Fruit fly (Drosophila melanogaster) whole organism, wandering third instar larva: Measurements from ENCODE around the gene CG7884.

Experiments
- Abd-B ChIP-seq: fragments of >200 bp; optimal IDR thresholded peaks from 2 replicates; lab custom pipeline; 2017; ENCODE audit warnings: missing biosample characterization, missing genetic modification characterization
- CG32264 ChIP-seq: fragments of 200-800 bp; sonication (Bioruptor generic); optimal IDR thresholded peaks from 2 replicates; lab custom pipeline; 2016; ENCODE audit warnings: missing biosample characterization, missing genetic modification characterization
- CG9705 ChIP-seq: fragments of 200-800 bp; sonication (Bioruptor generic); optimal IDR thresholded peaks from 2 replicates; lab custom pipeline; 2018; ENCODE audit warnings: missing biosample characterization, mild to moderate bottlenecking, missing genetic modification characterization
- CrebA ChIP-seq: fragments of 200-800 bp; sonication (Bioruptor generic); optimal IDR thresholded peaks from 2 replicates; lab custom pipeline; 2016; ENCODE audit warnings: missing biosample characterization, mild to moderate bottlenecking, missing genetic modification characterization, borderline replicate concordance
- Dfd ChIP-seq: fragments of >200 bp; optimal IDR thresholded peaks from 2 replicates; lab custom pipeline; 2017; ENCODE audit warnings: missing biosample characterization, missing genetic modification characterization
- Dif ChIP-seq: fragments of 200-275, 200-300 bp; sonication (Bioruptor generic); optimal IDR thresholded peaks from 2 replicates; lab custom pipeline; 2018; ENCODE audit warnings: missing biosample characterization, missing genetic modification characterization; ENCODE audit not compliant: partially characterized antibody
- GATAd ChIP-seq: sonication (Bioruptor generic); optimal IDR thresholded peaks from 2 replicates; lab custom pipeline; 2016; ENCODE audit warnings: missing biosample characterization, missing genetic modification characterization
- HLH106 ChIP-seq: fragments of 200-800 bp; optimal IDR thresholded peaks from 3 replicates; lab custom pipeline; 2019; ENCODE audit warnings: missing biosample characterization, mild to moderate bottlenecking, missing genetic modification characterization, moderate library complexity
- Hnf4 ChIP-seq: fragments of 200-800 bp; sonication (Bioruptor generic); optimal IDR thresholded peaks from 2 replicates; lab custom pipeline; 2016; ENCODE audit warnings: missing biosample characterization, mild to moderate bottlenecking, missing genetic modification characterization
- Hr78 ChIP-seq: fragments of >200 bp; optimal IDR thresholded peaks from 2 replicates; lab custom pipeline; 2017; ENCODE audit warnings: missing biosample characterization, missing genetic modification characterization
- Hr83 ChIP-seq: fragments of 200-300 bp; sonication (Bioruptor generic); optimal IDR thresholded peaks from 2 replicates; lab custom pipeline; 2016; ENCODE audit warnings: missing biosample characterization, mild to moderate bottlenecking, missing genetic modification characterization, moderate library complexity; ENCODE audit not compliant: poor library complexity, severe bottlenecking
- Jra ChIP-seq: sonication (Bioruptor generic); optimal IDR thresholded peaks from 2 replicates; lab custom pipeline; 2016; ENCODE audit warnings: missing biosample characterization, missing genetic modification characterization
- Mio ChIP-seq: sonication (Bioruptor generic); optimal IDR thresholded peaks from 2 replicates; lab custom pipeline; 2016; ENCODE audit warnings: missing biosample characterization, missing genetic modification characterization
- Myc ChIP-seq: fragments of >200 bp; optimal IDR thresholded peaks from 2 replicates; lab custom pipeline; 2017
- OdsH ChIP-seq: fragments of 200-800 bp; sonication (Bioruptor generic); optimal IDR thresholded peaks from 2 replicates; lab custom pipeline; 2016; ENCODE audit warnings: missing biosample characterization, mild to moderate bottlenecking, missing genetic modification characterization
- Rel ChIP-seq, 2 experiments: fragments of 200-800 bp; sonication (Bioruptor generic) in 1 of 2; optimal IDR thresholded peaks; 2 replicates in 1 of 2; 3 replicates in 1 of 2; lab custom pipeline; 2016 to 2019; ENCODE audit warnings: mild to moderate bottlenecking in 2 of 2, missing biosample characterization in 2 of 2, missing genetic modification characterization in 2 of 2, moderate library complexity in 1 of 2
- Sp1 ChIP-seq: fragments of 200-800 bp; sonication (Bioruptor generic); optimal IDR thresholded peaks from 3 replicates; lab custom pipeline; 2019; ENCODE audit warnings: missing biosample characterization, mild to moderate bottlenecking, missing genetic modification characterization, moderate library complexity
- Vsx2 ChIP-seq: fragments of 200-300, 225-300 bp; sonication (Bioruptor generic); optimal IDR thresholded peaks from 2 replicates; lab custom pipeline; 2018; ENCODE audit warnings: missing biosample characterization, missing genetic modification characterization; ENCODE audit not compliant: partially characterized antibody
- br ChIP-seq: fragments of 200-800 bp; sonication (Bioruptor generic); optimal IDR thresholded peaks from 2 replicates; lab custom pipeline; 2016; ENCODE audit warnings: missing biosample characterization, missing genetic modification characterization
- brk ChIP-seq: fragments of 200-800 bp; sonication (Bioruptor generic); optimal IDR thresholded peaks from 2 replicates; lab custom pipeline; 2016; ENCODE audit warnings: missing biosample characterization, mild to moderate bottlenecking, missing genetic modification characterization
- dl ChIP-seq, 2 experiments: fragments of 175-275, 200-275 bp in 1 of 2; fragments of 200-275 bp in 1 of 2; sonication (Bioruptor generic); optimal IDR thresholded peaks; lab custom pipeline; 2018; ENCODE audit warnings: mild to moderate bottlenecking in 2 of 2, missing biosample characterization in 2 of 2, missing genetic modification characterization in 2 of 2, moderate library complexity in 2 of 2; ENCODE audit not compliant: partially characterized antibody in 2 of 2, insufficient read depth in 1 of 2
- dmrt93B ChIP-seq: fragments of 200-800 bp; sonication (Bioruptor generic); optimal IDR thresholded peaks from 2 replicates; lab custom pipeline; 2018; ENCODE audit warnings: missing biosample characterization, mild to moderate bottlenecking, missing genetic modification characterization
- foxo ChIP-seq, 2 experiments: fragments of 200-800 bp; sonication (Bioruptor generic); optimal IDR thresholded peaks; 2 replicates in 1 of 2; 3 replicates in 1 of 2; lab custom pipeline; 2016 to 2017; ENCODE audit warnings: missing biosample characterization in 2 of 2, missing genetic modification characterization in 2 of 2
- h ChIP-seq: fragments of 200-800 bp; sonication (Bioruptor generic); optimal IDR thresholded peaks from 3 replicates; lab custom pipeline; 2016; ENCODE audit warnings: missing biosample characterization, mild to moderate bottlenecking, missing genetic modification characterization
- pan ChIP-seq: fragments of >200 bp; optimal IDR thresholded peaks from 2 replicates; lab custom pipeline; 2017
- psq ChIP-seq: fragments of 200-800 bp; sonication (Bioruptor generic); optimal IDR thresholded peaks from 3 replicates; lab custom pipeline; 2017; ENCODE audit warnings: missing biosample characterization, mild to moderate bottlenecking, missing genetic modification characterization, moderate library complexity
- sage ChIP-seq: fragments of 200-800 bp; sonication (Bioruptor generic); optimal IDR thresholded peaks from 2 replicates; lab custom pipeline; 2016; ENCODE audit warnings: missing biosample characterization, mild to moderate bottlenecking, missing genetic modification characterization
- sv ChIP-seq: fragments of 200-800 bp; sonication (Bioruptor generic); optimal IDR thresholded peaks from 3 replicates; lab custom pipeline; 2016; ENCODE audit warnings: missing biosample characterization, missing genetic modification characterization
- tai ChIP-seq: sonication (Bioruptor generic); optimal IDR thresholded peaks from 2 replicates; lab custom pipeline; 2016; ENCODE audit warnings: missing biosample characterization, missing genetic modification characterization
- usp ChIP-seq: fragments of >200 bp; optimal IDR thresholded peaks from 2 replicates; lab custom pipeline; 2017; ENCODE audit warnings: missing biosample characterization, missing genetic modification characterization

CG7884 gene

DNA sequence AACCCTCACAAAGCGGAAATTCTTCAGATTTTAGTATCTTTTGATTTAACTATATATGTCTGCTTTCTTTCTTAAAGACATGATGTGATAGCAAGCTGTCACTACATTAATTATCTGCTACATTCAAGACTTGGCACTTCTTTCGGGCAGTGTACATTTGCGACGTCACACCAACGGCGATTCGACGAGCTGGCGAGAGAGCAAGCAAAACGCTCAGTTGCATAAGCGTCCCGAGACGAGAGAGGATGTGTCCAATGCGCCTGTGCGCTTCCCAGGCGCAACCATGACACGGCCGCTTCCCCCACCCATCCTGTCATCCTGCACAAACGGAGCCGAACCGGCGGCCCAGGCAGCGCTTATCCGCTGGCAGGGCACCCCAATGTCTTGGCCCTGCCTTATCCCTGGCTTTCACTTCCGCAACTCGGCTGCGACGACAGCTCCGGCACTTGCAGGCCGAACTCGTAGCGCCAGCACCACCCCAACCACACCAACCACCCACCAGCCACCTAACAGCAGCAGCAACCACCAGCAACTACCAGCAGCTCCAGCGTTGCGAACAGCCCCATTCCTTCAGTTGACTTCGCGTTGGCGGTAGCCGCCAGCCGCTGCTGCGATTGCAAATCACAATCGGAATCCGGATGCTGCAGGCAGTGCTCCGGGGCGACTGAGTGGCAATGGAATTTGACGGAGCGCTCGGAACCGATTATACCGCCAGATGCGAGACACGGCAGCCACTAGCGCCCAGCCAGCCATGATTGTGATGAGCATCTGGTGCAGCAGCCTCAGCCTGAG lies 28.2 kb downstream of the CG7884 start, which contains the start of gene Hs3st-B:
Gene Hs3st-B (plus strand): TSS at position 214 of the 792 bp plus-strand sequence.
- TF ChIP-seq Abd-B (GFP tag; lab: Kevin White, UChicago) = no peak
- TF ChIP-seq br (GFP tag; lab: Kevin White, UChicago) = no peak
- no peak for TF ChIP-seq Hnf4 (GFP tag; lab: Kevin White, UChicago)
- no peak for TF ChIP-seq HLH106 (tag; lab: Kevin White, UChicago)
- TF ChIP-seq h (GFP tag; lab: Kevin White, UChicago) = no peak
- no peak for TF ChIP-seq Vsx2 (GFP tag; lab: Kevin White, UChicago)
- TF ChIP-seq pan = no peak
- no peak for TF ChIP-seq dmrt93B
- no peak for TF ChIP-seq foxo (GFP tag; optimal IDR thresholded peaks at IDR 0.05; lab: Kevin White, UChicago)
- TF ChIP-seq sv (GFP tag; lab: Kevin White, UChicago) = no peak
- no peak for TF ChIP-seq OdsH (GFP tag; lab: Kevin White, UChicago)
- no peak for TF ChIP-seq Dfd
- no peak for TF ChIP-seq Jra (GFP tag; lab: Kevin White, UChicago)
- no peak for TF ChIP-seq Dif (GFP tag; lab: Kevin White, UChicago)
- TF ChIP-seq, all 38 proteins: peak for 0

DNA sequence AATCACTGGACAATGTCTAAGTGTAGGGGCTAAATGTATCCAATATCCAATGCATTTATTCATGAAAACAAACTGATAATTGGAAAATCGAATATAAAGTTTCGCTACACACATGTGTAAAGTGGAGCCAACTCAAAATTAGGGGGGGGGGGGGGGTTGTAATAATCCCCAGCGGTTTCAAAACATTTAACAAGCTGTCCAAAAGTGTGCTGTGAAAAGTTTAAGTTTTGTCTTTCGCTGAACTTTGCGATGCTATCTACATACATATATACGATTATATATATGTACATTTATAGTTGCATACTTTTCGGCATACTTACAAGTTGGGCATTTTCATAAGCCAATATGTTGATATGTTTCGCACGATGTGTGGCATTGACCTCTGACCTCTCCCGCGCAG lies 28.9 kb downstream of the CG7884 start:
- TF ChIP-seq Sp1 (GFP tag; lab: Kevin White, UChicago) (no peak), sv (GFP tag; lab: Kevin White, UChicago) (no peak), psq (GFP tag; lab: Kevin White, UChicago) (no peak), sage (GFP tag; lab: Kevin White, UChicago) (no peak), h (GFP tag; lab: Kevin White, UChicago) (no peak), CG32264 (GFP tag; lab: Kevin White, UChicago) (no peak), Hnf4 (GFP tag; lab: Kevin White, UChicago) (no peak)

DNA sequence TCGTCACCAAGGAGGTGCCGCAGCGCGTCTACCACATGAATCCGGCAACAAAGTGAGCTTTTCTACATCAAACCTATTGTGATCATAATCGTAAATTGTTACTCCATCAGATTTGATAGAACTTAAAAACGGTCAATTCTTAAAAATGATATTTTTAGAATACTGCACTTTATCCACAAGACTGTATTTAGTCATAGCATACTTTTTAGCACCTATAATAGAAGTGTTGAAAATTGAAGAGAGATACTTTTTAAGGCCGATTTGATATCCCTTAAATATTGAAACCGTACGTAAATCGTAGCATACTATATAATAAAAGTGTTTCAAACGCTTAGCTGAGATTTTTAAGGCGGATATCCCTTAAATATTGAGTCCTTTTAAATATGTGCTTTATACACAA lies 29.7 kb downstream of the CG7884 start:
- TF ChIP-seq Dif (GFP tag; lab: Kevin White, UChicago) (no peak), CG32264 (GFP tag; lab: Kevin White, UChicago) (no peak), Hnf4 (GFP tag; lab: Kevin White, UChicago) (no peak), GATAd (GFP tag; lab: Kevin White, UChicago) (no peak), Hr83 (GFP tag; lab: Kevin White, UChicago) (no peak), HLH106 (tag; lab: Kevin White, UChicago) (no peak), CrebA (no peak), Mio (GFP tag; lab: Kevin White, UChicago) (no peak), tai (GFP tag; lab: Kevin White, UChicago) (no peak), dl (GFP tag; optimal IDR thresholded peaks at IDR 0.05; lab: Kevin White, UChicago; ENCODE audit: insufficient read depth in 1 of 2, partially characterized antibody in 2 of 2) (no peak), usp (GFP tag; lab: Kevin White, UChicago) (no peak), brk (GFP tag; lab: Kevin White, UChicago) (no peak), Hr78 (no peak), Vsx2 (GFP tag; lab: Kevin White, UChicago) (no peak), Rel (GFP tag; optimal IDR thresholded peaks at IDR 0.05; lab: Kevin White, UChicago) (no peak), Rel (tag; optimal IDR thresholded peaks at IDR 0.05; lab: Kevin White, UChicago) (no peak), Myc (no peak), Abd-B (GFP tag; lab: Kevin White, UChicago) (no peak), CG9705 (GFP tag; lab: Kevin White, UChicago) (no peak), foxo (GFP tag; optimal IDR thresholded peaks at IDR 0.05; lab: Kevin White, UChicago) (no peak), Sp1 (GFP tag; lab: Kevin White, UChicago) (no peak)
